Worm (Caenorhabditis elegans) whole organism, L4 larva: ENCODE data around the gene T14B4.3.
A peak's percentile ranks its signal among the peaks of the same experiment; 100 is the strongest.

Experiments
- F37D6.2 ChIP-seq: sonication (generic microtip); optimal IDR thresholded peaks from 2 replicates; lab custom pipeline; 2016; ENCODE audit warnings: mild to moderate bottlenecking, missing genetic modification characterization, missing compliant biosample characterization
- F44E2.7 ChIP-seq: fragments of 200-800 bp; sonication (Bioruptor generic); IDR thresholded peaks from 2 replicates; pipeline ENCODE4 v2.1.2; 2022; ENCODE audit warnings: missing genetic modification characterization, missing compliant biosample characterization
- F49E8.2 ChIP-seq: sonication (generic microtip); optimal IDR thresholded peaks from 2 replicates; lab custom pipeline; 2016; ENCODE audit warnings: missing compliant biosample characterization, mild to moderate bottlenecking, missing genetic modification characterization, borderline replicate concordance
- T26A8.4 ChIP-seq: fragments of 200-800 bp; sonication (Bioruptor generic); IDR thresholded peaks from 2 replicates; pipeline ENCODE4 v1.3.6; 2022; ENCODE audit warnings: missing genetic modification characterization, missing compliant biosample characterization
- ZK337.2 ChIP-seq: fragments of 200-800 bp; sonication (Bioruptor generic); IDR thresholded peaks from 2 replicates; pipeline ENCODE4 v1.3.6; 2022; ENCODE audit warnings: missing genetic modification reagents, missing genetic modification characterization, missing compliant biosample characterization
- aly-2 ChIP-seq: sonication (generic microtip); optimal IDR thresholded peaks from 2 replicates; lab custom pipeline; 2018; ENCODE audit warnings: missing biosample characterization, missing genetic modification characterization
- ceh-20 ChIP-seq: fragments of 200-800 bp; sonication (Bioruptor generic); IDR thresholded peaks from 2 replicates; pipeline ENCODE4 v1.3.6; 2022; ENCODE audit warnings: missing genetic modification reagents, missing genetic modification characterization, missing compliant biosample characterization
- ceh-28 ChIP-seq: fragments of 150-350 bp; optimal IDR thresholded peaks from 2 replicates; lab custom pipeline; 2014; ENCODE audit warnings: missing biosample characterization, missing genetic modification reagents, missing genetic modification characterization
- ctbp-1 ChIP-seq: fragments of 200-800 bp; sonication (Bioruptor generic); IDR thresholded peaks from 2 replicates; pipeline ENCODE4 v1.3.6; 2022; ENCODE audit warnings: missing genetic modification reagents, missing genetic modification characterization, missing compliant biosample characterization
- daf-12 ChIP-seq: fragments of 150-350 bp; optimal IDR thresholded peaks from 2 replicates; lab custom pipeline; 2014; ENCODE audit warnings: missing biosample characterization, missing genetic modification reagents, missing genetic modification characterization
- daf-16 ChIP-seq, 3 experiments: sonication (generic microtip); optimal IDR thresholded peaks; 2 replicates each; lab custom pipeline; 2016 to 2017; ENCODE audit warnings: missing genetic modification characterization in 3 of 3, missing genetic modification reagents in 3 of 3, mild to moderate bottlenecking in 2 of 3, missing compliant biosample characterization in 2 of 3, missing biosample characterization in 1 of 3, moderate library complexity in 1 of 3
- dmd-6 ChIP-seq: fragments of 200-800 bp; sonication (Bioruptor generic); IDR thresholded peaks from 2 replicates; pipeline ENCODE4 v1.3.6; 2022; ENCODE audit warnings: missing genetic modification reagents, missing genetic modification characterization, missing compliant biosample characterization
- dmd-8 ChIP-seq: fragments of 200-800 bp; sonication (Bioruptor generic); IDR thresholded peaks from 2 replicates; pipeline ENCODE4 v1.3.6; 2022; ENCODE audit warnings: missing genetic modification characterization, missing compliant biosample characterization
- dpl-1 ChIP-seq: fragments of 150-350 bp; optimal IDR thresholded peaks from 2 replicates; lab custom pipeline; 2014; ENCODE audit warnings: missing biosample characterization, missing genetic modification reagents, missing genetic modification characterization
- duxl-1 ChIP-seq: sonication (generic microtip); optimal IDR thresholded peaks from 2 replicates; lab custom pipeline; 2016; ENCODE audit warnings: mild to moderate bottlenecking, missing genetic modification characterization, moderate library complexity, missing compliant biosample characterization; ENCODE audit not compliant: poor library complexity
- fkh-10 ChIP-seq: fragments of 150-350 bp; optimal IDR thresholded peaks from 2 replicates; lab custom pipeline; 2014; ENCODE audit warnings: missing biosample characterization, missing genetic modification reagents, missing genetic modification characterization
- hlh-11 ChIP-seq: fragments of 200-800 bp; sonication (Bioruptor generic); optimal IDR thresholded peaks from 2 replicates; lab custom pipeline; 2018; ENCODE audit warnings: mild to moderate bottlenecking, missing genetic modification characterization, missing compliant biosample characterization
- hmg-1.1 ChIP-seq: fragments of 200-800 bp; sonication (Bioruptor generic); IDR thresholded peaks from 2 replicates; pipeline ENCODE4 v1.3.6; 2022; ENCODE audit warnings: missing genetic modification reagents, missing genetic modification characterization, missing compliant biosample characterization
- jun-1 ChIP-seq: fragments of 150-350 bp; optimal IDR thresholded peaks from 2 replicates; lab custom pipeline; 2014; ENCODE audit warnings: missing biosample characterization, missing genetic modification reagents, missing genetic modification characterization
- lin-1 ChIP-seq: fragments of 200-800 bp; sonication (Bioruptor generic); IDR thresholded peaks from 2 replicates; pipeline ENCODE4 v1.3.6; 2022; ENCODE audit warnings: missing genetic modification reagents, missing genetic modification characterization, missing compliant biosample characterization
- lin-15B ChIP-seq: fragments of 150-350 bp; sonication (generic microtip); optimal IDR thresholded peaks from 3 replicates; lab custom pipeline; 2014; ENCODE audit warnings: missing biosample characterization, missing genetic modification characterization
- lin-38 ChIP-seq: fragments of 200-800 bp; sonication (Bioruptor generic); IDR thresholded peaks from 2 replicates; pipeline ENCODE4 v1.3.6; 2022; ENCODE audit warnings: missing genetic modification reagents, missing genetic modification characterization, missing compliant biosample characterization
- lin-39 ChIP-seq: fragments of 150-350 bp; optimal IDR thresholded peaks from 2 replicates; lab custom pipeline; 2014; ENCODE audit warnings: missing biosample characterization, missing genetic modification reagents, missing genetic modification characterization
- lir-3 ChIP-seq: sonication (generic microtip); optimal IDR thresholded peaks from 2 replicates; lab custom pipeline; 2016; ENCODE audit warnings: mild to moderate bottlenecking, missing genetic modification characterization, missing compliant biosample characterization
- lsy-2 ChIP-seq, 2 experiments: fragments of 150-350 bp in 1 of 2; sonication (generic microtip) in 1 of 2; optimal IDR thresholded peaks; 2 replicates each; lab custom pipeline; 2014 to 2017; ENCODE audit warnings: missing biosample characterization in 2 of 2, missing genetic modification characterization in 2 of 2
- madf-5 ChIP-seq, 2 experiments: fragments of 200-800 bp; sonication (Bioruptor generic); IDR thresholded peaks; 2 replicates each; pipeline ENCODE4 v1.3.6; 2022; ENCODE audit warnings: missing compliant biosample characterization in 2 of 2, missing genetic modification characterization in 2 of 2
- madf-9 ChIP-seq: fragments of 200-800 bp; sonication (Bioruptor generic); conservative IDR thresholded peaks from 2 replicates; pipeline ENCODE4 v1.3.6; 2022; ENCODE audit warnings: missing genetic modification reagents, missing genetic modification characterization, missing compliant biosample characterization
- mdl-1 ChIP-seq, 2 experiments: fragments of 150-350 bp in 1 of 2; sonication (generic microtip) in 1 of 2; optimal IDR thresholded peaks; 2 replicates each; lab custom pipeline; 2014 to 2017; ENCODE audit warnings: missing biosample characterization in 2 of 2, missing genetic modification characterization in 2 of 2
- mep-1 ChIP-seq: fragments of 150-350 bp; sonication (generic microtip); optimal IDR thresholded peaks from 3 replicates; lab custom pipeline; 2014; ENCODE audit warnings: missing biosample characterization, missing genetic modification characterization
- mes-2 ChIP-seq: sonication (generic microtip); optimal IDR thresholded peaks from 2 replicates; lab custom pipeline; 2016; ENCODE audit warnings: missing genotype, mild to moderate bottlenecking, missing genetic modification characterization, missing compliant biosample characterization; ENCODE audit not compliant: poor library complexity, severe bottlenecking
- mxl-3 ChIP-seq: fragments of 200-800 bp; sonication (Bioruptor generic); optimal IDR thresholded peaks from 2 replicates; lab custom pipeline; 2018; ENCODE audit warnings: mild to moderate bottlenecking, missing genetic modification characterization, missing compliant biosample characterization
- nhr-102 ChIP-seq: sonication (generic microtip); optimal IDR thresholded peaks from 2 replicates; lab custom pipeline; 2016; ENCODE audit warnings: mild to moderate bottlenecking, missing genetic modification characterization, moderate library complexity, missing compliant biosample characterization
- nhr-25 ChIP-seq: sonication (generic microtip); optimal IDR thresholded peaks from 2 replicates; lab custom pipeline; 2017; ENCODE audit warnings: missing genetic modification characterization, mild to moderate bottlenecking, missing compliant biosample characterization, antibody characterized with exemption, moderate library complexity, borderline replicate concordance; ENCODE audit not compliant: insufficient read depth
- nhr-28 ChIP-seq: fragments of 150-350 bp; optimal IDR thresholded peaks from 2 replicates; lab custom pipeline; 2014; ENCODE audit warnings: missing biosample characterization, missing genetic modification characterization
- nhr-41 ChIP-seq: fragments of 200-800 bp; sonication (Bioruptor generic); IDR thresholded peaks from 2 replicates; pipeline ENCODE4 v1.3.6; 2022; ENCODE audit warnings: missing genetic modification reagents, missing genetic modification characterization, missing compliant biosample characterization
- nhr-76 ChIP-seq: fragments of 150-350 bp; optimal IDR thresholded peaks from 2 replicates; lab custom pipeline; 2014; ENCODE audit warnings: missing biosample characterization, missing genetic modification characterization
- pha-4 ChIP-seq, 2 experiments: fragments of 150-350 bp in 1 of 2; fragments of 200-800 bp in 1 of 2; sonication (Bioruptor generic) in 1 of 2; IDR thresholded peaks in 1 of 2; optimal IDR thresholded peaks in 1 of 2; 2 replicates each; pipeline versions ENCODE4 v1.3.6 to Lab custom; 2014 to 2022; ENCODE audit warnings: missing genetic modification characterization in 2 of 2, missing genetic modification reagents in 2 of 2, missing biosample characterization in 1 of 2, missing compliant biosample characterization in 1 of 2
- rbr-2 ChIP-seq: sonication (generic microtip); optimal IDR thresholded peaks from 2 replicates; lab custom pipeline; 2016; ENCODE audit warnings: missing genotype, missing genetic modification characterization, missing compliant biosample characterization
- saeg-2 ChIP-seq: fragments of 200-800 bp; sonication (Bioruptor generic); IDR thresholded peaks from 2 replicates; pipeline ENCODE4 v1.3.6; 2022; ENCODE audit warnings: missing genetic modification reagents, missing genetic modification characterization, missing compliant biosample characterization
- set-16 ChIP-seq: fragments of 200-800 bp; sonication (Bioruptor generic); IDR thresholded peaks from 2 replicates; pipeline ENCODE4 v1.3.6; 2022; ENCODE audit warnings: missing genetic modification reagents, missing genetic modification characterization, missing compliant biosample characterization
- unc-39 ChIP-seq: sonication (generic microtip); optimal IDR thresholded peaks from 2 replicates; lab custom pipeline; 2017; ENCODE audit warnings: missing biosample characterization, missing genetic modification characterization
- unc-62 ChIP-seq, 3 experiments: fragments of 150-350 bp in 1 of 3; sonication (generic microtip); optimal IDR thresholded peaks in 2 of 3; peaks in 1 of 3; 1 replicate in 1 of 3; 2 replicates in 2 of 3; lab custom pipeline; 2014 to 2017; ENCODE audit warnings: missing biosample characterization in 3 of 3, missing genetic modification characterization in 3 of 3, missing genetic modification reagents in 3 of 3, missing genotype in 1 of 3
- zfp-2 ChIP-seq: sonication (generic microtip); optimal IDR thresholded peaks from 2 replicates; lab custom pipeline; 2016; ENCODE audit warnings: mild to moderate bottlenecking, missing genetic modification characterization, missing compliant biosample characterization
- zip-11 ChIP-seq: fragments of 200-800 bp; sonication (Bioruptor generic); IDR thresholded peaks from 2 replicates; pipeline ENCODE4 v1.3.6; 2022; ENCODE audit warnings: missing genetic modification characterization, missing compliant biosample characterization
- ztf-11 ChIP-seq: fragments of 150-350 bp; optimal IDR thresholded peaks from 2 replicates; lab custom pipeline; 2014; ENCODE audit warnings: missing biosample characterization, missing genetic modification characterization

T14B4.3 gene

ce11 chrII:6781983-6782382 is 47.2 kb downstream of the T14B4.3 start:
- TF ChIP-seq ceh-20 (GFP tag; lab: Robert Waterston, UW) (no peak), lin-39 (tag; lab: Kevin White, UChicago) (no peak), nhr-102 (tag; lab: Kevin White, UChicago) (no peak), unc-62 (GFP tag; optimal IDR thresholded peaks at IDR 0.05 in 1 of 2; lab: Kevin White, UChicago) (peak in 1 of 2 experiments; percentile 60), unc-62 (tag; optimal IDR thresholded peaks at IDR 0.05; lab: Kevin White, UChicago) (no peak), lsy-2 (tag; optimal IDR thresholded peaks at IDR 0.05; lab: Kevin White, UChicago) (peak in 1 of 2 experiments; percentile 7)

DNA sequence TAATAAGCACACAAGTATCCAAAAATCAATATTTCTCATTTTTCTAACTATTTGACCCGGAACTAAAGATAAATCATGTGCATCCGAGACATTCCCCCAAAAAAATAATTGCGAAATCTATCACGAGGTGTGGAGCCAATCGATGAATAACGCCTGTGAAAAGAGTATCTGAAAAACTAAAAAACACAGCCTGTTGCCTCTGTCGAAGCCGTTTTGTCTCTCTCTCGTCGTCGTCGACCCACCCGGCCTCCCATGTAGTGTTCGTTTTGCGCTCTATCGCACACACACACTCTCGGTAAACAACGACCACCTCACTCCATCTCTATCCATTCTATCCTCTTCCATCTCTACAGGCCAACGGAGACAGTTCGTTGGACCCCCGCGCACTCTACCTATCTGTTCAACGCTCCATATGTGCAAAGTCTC is 48.0 kb downstream of the T14B4.3 start:
- TF ChIP-seq ceh-28 (tag; lab: Kevin White, UChicago) (peak; percentile 34), unc-62 (GFP tag; optimal IDR thresholded peaks at IDR 0.05 in 1 of 2; lab: Kevin White, UChicago) (no peak), unc-62 (tag; optimal IDR thresholded peaks at IDR 0.05; lab: Kevin White, UChicago) (no peak), saeg-2 (no peak), lin-15B (tag; lab: Kevin White, UChicago) (no peak), F49E8.2 (no peak), dmd-6 (peak; percentile 44), ceh-20 (GFP tag; lab: Robert Waterston, UW) (peak; percentile 77), F44E2.7 (GFP tag; lab: Robert Waterston, UW) (no peak), mdl-1 (tag; optimal IDR thresholded peaks at IDR 0.05; lab: Kevin White, UChicago) (no peak), T26A8.4 (GFP tag; lab: Robert Waterston, UW) (0 out of 2 replicates have a peak, but pooled peaks have one; percentile 50), nhr-41 (GFP tag; lab: Robert Waterston, UW) (no peak), lin-38 (peak; percentile 56), lin-1 (no peak), dmd-8 (GFP tag; lab: Robert Waterston, UW) (no peak), dpl-1 (GFP tag; lab: Kevin White, UChicago) (peak; percentile 55), madf-5 (GFP tag; IDR thresholded peaks at IDR 0.05; lab: Robert Waterston, UW) (no peak), ZK337.2 (no peak), mep-1 (peak; percentile 68), zfp-2 (no peak), lin-39 (tag; lab: Kevin White, UChicago) (no peak), hmg-1.1 (GFP tag; lab: Robert Waterston, UW) (peak; percentile 68), zip-11 (GFP tag; lab: Robert Waterston, UW) (no peak), ztf-11 (tag; lab: Kevin White, UChicago) (no peak), ctbp-1 (peak; percentile 69), lsy-2 (tag; optimal IDR thresholded peaks at IDR 0.05; lab: Kevin White, UChicago) (peak; percentile 25 to 80), mes-2 (tag; lab: Kevin White, UChicago) (peak; percentile 47), duxl-1 (tag; lab: Kevin White, UChicago) (no peak), aly-2 (no peak), pha-4 (GFP tag; IDR thresholded peaks at IDR 0.05; lab: Robert Waterston, UW) (no peak), pha-4 (tag; optimal IDR thresholded peaks at IDR 0.05; lab: Kevin White, UChicago) (peak; percentile 50), F37D6.2 (peak; percentile 29), daf-16 (GFP tag; optimal IDR thresholded peaks at IDR 0.05; lab: Kevin White, UChicago) (peak in 1 of 2 experiments; percentile 57), daf-16 (tag; optimal IDR thresholded peaks at IDR 0.05; lab: Kevin White, UChicago) (peak; percentile 20), set-16 (GFP tag; lab: Robert Waterston, UW) (no peak), rbr-2 (tag; lab: Kevin White, UChicago) (peak; percentile 52), jun-1 (tag; lab: Kevin White, UChicago) (no peak), daf-12 (tag; lab: Kevin White, UChicago) (no peak), nhr-28 (tag; lab: Kevin White, UChicago) (peak; percentile 80), madf-9 (GFP tag; lab: Robert Waterston, UW) (0 out of 2 replicates have a peak, but pooled peaks have one; percentile 23), nhr-25 (tag; lab: Kevin White, UChicago) (peak; percentile 17), fkh-10 (GFP tag; lab: Kevin White, UChicago) (no peak), lir-3 (tag; lab: Kevin White, UChicago) (no peak), mxl-3 (peak; percentile 75), nhr-76 (no peak), unc-39 (tag; lab: Kevin White, UChicago) (no peak), hlh-11 (tag; lab: Kevin White, UChicago) (peak; percentile 69)
